Fruit fly (Drosophila melanogaster) whole organism, embryonic: ENCODE results near the gene ocn.

Experiments used
- Ada2b ChIP-seq: fragments of 200-800 bp; sonication (Bioruptor generic); IDR thresholded peaks from 2 replicates; pipeline ENCODE4 v1.3.6; 2022; ENCODE audit warnings: missing biosample characterization, missing genetic modification characterization
- Adf1 ChIP-seq: fragments of 200-800 bp; sonication (Bioruptor generic); IDR thresholded peaks from 2 replicates; pipeline ENCODE4 v1.3.6; 2022; ENCODE audit warnings: missing biosample characterization, missing genetic modification characterization
- Antp ChIP-seq: fragments of 200-800 bp; sonication (Bioruptor generic); optimal IDR thresholded peaks from 3 replicates; lab custom pipeline; 2016; ENCODE audit warnings: missing biosample characterization, missing genetic modification characterization
- Asciz ChIP-seq: fragments of 200-800 bp; sonication (Bioruptor generic); optimal IDR thresholded peaks from 2 replicates; lab custom pipeline; 2017; ENCODE audit warnings: missing biosample characterization, mild to moderate bottlenecking, missing genetic modification characterization, missing genetic modification reagents
- BtbVII ChIP-seq: fragments of 200-800 bp; sonication (Bioruptor generic); optimal IDR thresholded peaks from 3 replicates; lab custom pipeline; 2017; ENCODE audit warnings: missing biosample characterization, mild to moderate bottlenecking, missing genetic modification characterization
- CG10654 ChIP-seq: fragments of 200-800 bp; sonication (Bioruptor generic); optimal IDR thresholded peaks from 2 replicates; lab custom pipeline; 2016; ENCODE audit warnings: missing biosample characterization, missing genetic modification characterization
- CG11247 ChIP-seq: fragments of 200-800 bp; sonication (Bioruptor generic); IDR thresholded peaks from 2 replicates; pipeline ENCODE4 v1.3.6; 2022; ENCODE audit warnings: missing biosample characterization, missing genetic modification characterization
- CG11696 ChIP-seq: fragments of 200-800 bp; sonication (Bioruptor generic); IDR thresholded peaks from 2 replicates; pipeline ENCODE4 v1.3.6; 2022; ENCODE audit warnings: missing biosample characterization, missing genetic modification characterization
- CG14667 ChIP-seq: fragments of 200-800 bp; sonication (Bioruptor generic); IDR thresholded peaks from 2 replicates; pipeline ENCODE4 v1.3.6; 2022; ENCODE audit warnings: missing biosample characterization, missing genetic modification characterization
- CG17385 ChIP-seq: fragments of 200-800 bp; sonication (Bioruptor generic); optimal IDR thresholded peaks from 3 replicates; lab custom pipeline; 2018; ENCODE audit warnings: missing biosample characterization, mild to moderate bottlenecking, missing genetic modification characterization
- CG1792 ChIP-seq: fragments of 200-800 bp; sonication (Bioruptor generic); optimal IDR thresholded peaks from 2 replicates; lab custom pipeline; 2016; ENCODE audit warnings: missing biosample characterization, missing genetic modification characterization
- CG18619 ChIP-seq: fragments of 200-800 bp; sonication (Bioruptor generic); optimal IDR thresholded peaks from 3 replicates; lab custom pipeline; 2017; ENCODE audit warnings: missing biosample characterization, mild to moderate bottlenecking, missing genetic modification characterization
- CG2116 ChIP-seq: fragments of 200-800 bp; sonication (Bioruptor generic); optimal IDR thresholded peaks from 3 replicates; lab custom pipeline; 2018; ENCODE audit warnings: missing biosample characterization, mild to moderate bottlenecking, missing genetic modification characterization
- CG2120 ChIP-seq: fragments of 200-800 bp; sonication (Bioruptor generic); optimal IDR thresholded peaks from 3 replicates; lab custom pipeline; 2016; ENCODE audit warnings: missing biosample characterization, missing genetic modification characterization
- CG2678 ChIP-seq: fragments of 200-800 bp; sonication (Bioruptor generic); optimal IDR thresholded peaks from 3 replicates; lab custom pipeline; 2019; ENCODE audit warnings: missing biosample characterization, mild to moderate bottlenecking, missing genetic modification characterization, moderate library complexity
- CG2712 ChIP-seq: fragments of 200-800 bp; optimal IDR thresholded peaks from 3 replicates; lab custom pipeline; 2019; ENCODE audit warnings: missing biosample characterization, mild to moderate bottlenecking, missing genetic modification characterization, moderate library complexity
- CG32532 ChIP-seq: fragments of 200-800 bp; sonication (Bioruptor generic); IDR thresholded peaks from 2 replicates; pipeline ENCODE4 v1.3.6; 2022; ENCODE audit warnings: missing biosample characterization, missing genetic modification characterization
- CG32767 ChIP-seq: fragments of 200-800 bp; sonication (Bioruptor generic); IDR thresholded peaks from 2 replicates; pipeline ENCODE4 v1.3.6; 2022; ENCODE audit warnings: missing biosample characterization, missing genetic modification characterization
- CG3847 ChIP-seq: fragments of 200-800 bp; sonication (Bioruptor generic); IDR thresholded peaks from 2 replicates; pipeline ENCODE4 v1.3.6; 2022; ENCODE audit warnings: missing biosample characterization, missing genetic modification characterization
- CG4282 ChIP-seq: fragments of 200-800 bp; sonication (Bioruptor generic); optimal IDR thresholded peaks from 2 replicates; lab custom pipeline; 2016; ENCODE audit warnings: missing biosample characterization, missing genetic modification characterization
- CG4404 ChIP-seq: fragments of 200-800 bp; sonication (Bioruptor generic); IDR thresholded peaks from 2 replicates; pipeline ENCODE4 v1.3.6; 2022; ENCODE audit warnings: missing biosample characterization, missing genetic modification characterization
- CG6854 ChIP-seq: fragments of 200-800 bp; sonication (Bioruptor generic); optimal IDR thresholded peaks from 3 replicates; lab custom pipeline; 2017; ENCODE audit warnings: missing biosample characterization, mild to moderate bottlenecking, missing genetic modification characterization
- Chrac-16 ChIP-seq: fragments of 200-800 bp; sonication (Bioruptor generic); optimal IDR thresholded peaks from 3 replicates; lab custom pipeline; 2016; ENCODE audit warnings: missing biosample characterization, missing genetic modification characterization
- Dip3 ChIP-seq: fragments of 200-800 bp; sonication (Bioruptor generic); optimal IDR thresholded peaks from 3 replicates; lab custom pipeline; 2016; ENCODE audit warnings: missing biosample characterization, missing genetic modification characterization
- Dll ChIP-seq: fragments of 200-800 bp; sonication (Bioruptor generic); IDR thresholded peaks from 4 replicates; pipeline ENCODE4 v1.3.6; 2022; ENCODE audit warnings: missing biosample characterization, missing genetic modification characterization; ENCODE audit not compliant: partially characterized antibody
- E2f1 ChIP-seq: fragments of 200-800 bp; sonication (Bioruptor generic); IDR thresholded peaks from 2 replicates; pipeline ENCODE4 v1.3.6; 2022; ENCODE audit warnings: missing biosample characterization, missing genetic modification characterization
- Gsc ChIP-seq: fragments of 200-800 bp; sonication (Bioruptor generic); IDR thresholded peaks from 2 replicates; pipeline ENCODE4 v1.3.6; 2022; ENCODE audit warnings: missing biosample characterization, missing genetic modification characterization
- Hey ChIP-seq: fragments of 200-800 bp; sonication (Bioruptor generic); optimal IDR thresholded peaks from 3 replicates; lab custom pipeline; 2018; ENCODE audit warnings: missing biosample characterization, mild to moderate bottlenecking, missing genetic modification characterization
- HmgD ChIP-seq: fragments of 200-800 bp; sonication (Bioruptor generic); optimal IDR thresholded peaks from 3 replicates; lab custom pipeline; 2016; ENCODE audit warnings: missing biosample characterization, missing genetic modification characterization
- Hmr ChIP-seq: fragments of 200-800 bp; sonication (Bioruptor generic); optimal IDR thresholded peaks from 3 replicates; lab custom pipeline; 2017; ENCODE audit warnings: mild to moderate bottlenecking, missing biosample characterization, missing genetic modification reagents, missing genetic modification characterization
- Hr39 ChIP-seq: fragments of >200 bp; optimal IDR thresholded peaks from 2 replicates; lab custom pipeline; 2017
- Mad ChIP-seq: fragments of 200-800 bp; sonication (Bioruptor generic); optimal IDR thresholded peaks from 2 replicates; lab custom pipeline; 2016; ENCODE audit warnings: missing biosample characterization, missing genetic modification characterization
- Sox102F ChIP-seq: fragments of 200-800 bp; sonication (Bioruptor generic); optimal IDR thresholded peaks from 2 replicates; lab custom pipeline; 2018; ENCODE audit warnings: missing biosample characterization, mild to moderate bottlenecking, missing genetic modification characterization, moderate library complexity
- Stat92E ChIP-seq, 3 experiments: fragments of >200 bp in 2 of 3; fragments of 200-800 bp in 1 of 3; sonication (Bioruptor generic) in 1 of 3; optimal IDR thresholded peaks; 2 replicates each; lab custom pipeline; 2017 to 2019; ENCODE audit warnings: missing biosample characterization in 3 of 3, missing genetic modification characterization in 3 of 3, mild to moderate bottlenecking in 1 of 3, moderate library complexity in 1 of 3
- Trl ChIP-seq, 3 experiments: fragments of >200 bp in 2 of 3; fragments of 200-800 bp in 1 of 3; sonication (Bioruptor generic) in 1 of 3; optimal IDR thresholded peaks; 2 replicates in 1 of 3; 3 replicates in 2 of 3; lab custom pipeline; 2016 to 2017; ENCODE audit warnings: missing biosample characterization in 1 of 3, missing genetic modification characterization in 1 of 3
- Usf ChIP-seq: fragments of 200-800 bp; sonication (Bioruptor generic); optimal IDR thresholded peaks from 2 replicates; lab custom pipeline; 2017; ENCODE audit warnings: missing genotype, missing biosample characterization, missing genetic modification characterization
- cad ChIP-seq: fragments of >200 bp; optimal IDR thresholded peaks from 2 replicates; lab custom pipeline; 2017; ENCODE audit warnings: missing biosample characterization, missing genetic modification characterization
- chn ChIP-seq: fragments of 200-800 bp; sonication (Bioruptor generic); optimal IDR thresholded peaks from 2 replicates; lab custom pipeline; 2016; ENCODE audit warnings: missing biosample characterization, missing genetic modification characterization
- eve ChIP-seq, 2 experiments: fragments of >200 bp; optimal IDR thresholded peaks; 2 replicates each; lab custom pipeline; 2017; ENCODE audit warnings: missing biosample characterization in 2 of 2, missing genetic modification characterization in 2 of 2
- exex ChIP-seq: fragments of 200-800 bp; sonication (Bioruptor generic); optimal IDR thresholded peaks from 4 replicates; lab custom pipeline; 2018; ENCODE audit warnings: missing biosample characterization, mild to moderate bottlenecking, missing genetic modification characterization, moderate library complexity
- fd3F ChIP-seq: fragments of 200-800 bp; sonication (Bioruptor generic); optimal IDR thresholded peaks from 2 replicates; lab custom pipeline; 2018; ENCODE audit warnings: missing biosample characterization, mild to moderate bottlenecking, missing genetic modification characterization, moderate library complexity
- fu2 ChIP-seq: fragments of 200-800 bp; sonication (Bioruptor generic); optimal IDR thresholded peaks from 2 replicates; lab custom pipeline; 2016; ENCODE audit warnings: missing biosample characterization, missing genetic modification characterization
- her ChIP-seq: fragments of 200-800 bp; sonication (Bioruptor generic); optimal IDR thresholded peaks from 2 replicates; lab custom pipeline; 2016; ENCODE audit warnings: missing biosample characterization, missing genetic modification characterization
- lilli ChIP-seq: fragments of 200-800 bp; sonication (Bioruptor generic); optimal IDR thresholded peaks from 3 replicates; lab custom pipeline; 2016; ENCODE audit warnings: missing biosample characterization, missing genetic modification characterization
- onecut ChIP-seq: fragments of 200-800 bp; sonication (Bioruptor generic); IDR thresholded peaks from 2 replicates; pipeline ENCODE4 v1.3.6; 2022; ENCODE audit warnings: missing biosample characterization, missing genetic modification characterization
- repo ChIP-seq: fragments of 200-800 bp; sonication (Bioruptor generic); optimal IDR thresholded peaks from 2 replicates; lab custom pipeline; 2016; ENCODE audit warnings: missing biosample characterization, missing genetic modification characterization
- row ChIP-seq: fragments of 200-800 bp; sonication (Bioruptor generic); IDR thresholded peaks from 3 replicates; pipeline ENCODE4 v1.3.6; 2022; ENCODE audit warnings: missing biosample characterization, missing genetic modification characterization
- sc ChIP-seq, 3 experiments: fragments of >200 bp in 2 of 3; fragments of 200-800 bp in 1 of 3; sonication (Bioruptor generic) in 1 of 3; optimal IDR thresholded peaks; 2 replicates in 2 of 3; 3 replicates in 1 of 3; lab custom pipeline; 2017; ENCODE audit warnings: mild to moderate bottlenecking in 1 of 3, missing biosample characterization in 1 of 3, missing genetic modification characterization in 1 of 3, missing genetic modification reagents in 1 of 3
- sim ChIP-seq: fragments of 200-800 bp; sonication (Bioruptor generic); IDR thresholded peaks from 2 replicates; pipeline ENCODE4 v1.3.6; 2022; ENCODE audit warnings: missing biosample characterization, missing genetic modification characterization
- sima ChIP-seq: fragments of 200-800 bp; sonication (Bioruptor generic); optimal IDR thresholded peaks from 2 replicates; lab custom pipeline; 2016; ENCODE audit warnings: missing biosample characterization, missing genetic modification characterization
- tna ChIP-seq: fragments of 200-800 bp; sonication (Bioruptor generic); IDR thresholded peaks from 2 replicates; pipeline ENCODE4 v1.3.6; 2022; ENCODE audit warnings: missing biosample characterization, missing genetic modification characterization; ENCODE audit not compliant: partially characterized antibody
- zen ChIP-seq: fragments of 200-800 bp; sonication (Bioruptor generic); optimal IDR thresholded peaks from 3 replicates; lab custom pipeline; 2018; ENCODE audit warnings: missing biosample characterization, mild to moderate bottlenecking, missing genetic modification characterization, moderate library complexity

Gene ocn

dm6 chr3R:30062543-30062942 is 25.0 kb upstream of the ocn start (continued):
- TF ChIP-seq Hmr (no peak), CG32767 (GFP tag; lab: Robert Waterston, UW) (no peak), HmgD (GFP tag; lab: Kevin White, UChicago) (no peak), Hey (tag; lab: Kevin White, UChicago) (peak; percentile 28), chn (GFP tag; lab: Kevin White, UChicago) (no peak), CG18619 (no peak), CG11696 (GFP tag; lab: Robert Waterston, UW) (no peak), zen (tag; lab: Kevin White, UChicago) (no peak), sc (optimal IDR thresholded peaks at IDR 0.05; lab: Kevin White, UChicago) (no peak), sc (GFP tag; optimal IDR thresholded peaks at IDR 0.05; lab: Kevin White, UChicago) (no peak), CG10654 (GFP tag; lab: Kevin White, UChicago) (no peak), BtbVII (GFP tag; lab: Kevin White, UChicago) (peak; percentile 18), Dll (no peak), lilli (GFP tag; lab: Kevin White, UChicago) (no peak), exex (peak; percentile 95), row (GFP tag; lab: Robert Waterston, UW) (0 out of 3 replicates have a peak, but pooled peaks have one; percentile 24), CG17385 (GFP tag; lab: Kevin White, UChicago) (no peak), sim (GFP tag; lab: Robert Waterston, UW) (no peak), cad (peak; percentile 18), Ada2b (GFP tag; lab: Robert Waterston, UW) (0 out of 2 replicates have a peak, but pooled peaks have one; percentile 11), Chrac-16 (GFP tag; lab: Kevin White, UChicago) (no peak), repo (GFP tag; lab: Kevin White, UChicago) (no peak), Hr39 (lab: Kevin White, UChicago) (no peak), Trl (optimal IDR thresholded peaks at IDR 0.05; lab: Kevin White, UChicago) (peak in 1 of 2 experiments; percentile 24), Trl (GFP tag; optimal IDR thresholded peaks at IDR 0.05; lab: Kevin White, UChicago) (no peak), Asciz (GFP tag; lab: Kevin White, UChicago) (no peak), eve (GFP tag; optimal IDR thresholded peaks at IDR 0.05; lab: Kevin White, UChicago) (no peak), Antp (no peak), CG11247 (no peak), E2f1 (GFP tag; lab: Robert Waterston, UW) (no peak), onecut (no peak), tna (GFP tag; lab: Robert Waterston, UW) (no peak), CG4282 (GFP tag; lab: Kevin White, UChicago) (no peak), CG2116 (GFP tag; lab: Kevin White, UChicago) (no peak), CG3847 (GFP tag; lab: Robert Waterston, UW) (no peak), CG32532 (GFP tag; lab: Robert Waterston, UW) (peak; percentile 23; the same call in 1 of the 2 replicates), CG6854 (GFP tag; lab: Kevin White, UChicago) (peak; percentile 12), CG4404 (GFP tag; lab: Robert Waterston, UW) (no peak), fu2 (GFP tag; lab: Kevin White, UChicago) (no peak), CG1792 (GFP tag; lab: Kevin White, UChicago) (no peak), Sox102F (GFP tag; lab: Kevin White, UChicago) (no peak), Usf (GFP tag; lab: Kevin White, UChicago) (no peak), CG2678 (no peak), Adf1 (peak; percentile 17; the same call in 1 of the 2 replicates), Gsc (GFP tag; lab: Robert Waterston, UW) (no peak), Dip3 (GFP tag; lab: Kevin White, UChicago) (no peak), CG2120 (no peak), her (GFP tag; lab: Kevin White, UChicago) (no peak), CG2712 (tag; lab: Kevin White, UChicago) (no peak), CG14667 (GFP tag; lab: Robert Waterston, UW) (no peak), sima (GFP tag; lab: Kevin White, UChicago) (no peak), fd3F (GFP tag; lab: Kevin White, UChicago) (no peak), Mad (no peak), Stat92E (GFP tag; optimal IDR thresholded peaks at IDR 0.05; lab: Kevin White, UChicago) (no peak)
